Fruit fly (Drosophila melanogaster) S2 (cell line): Measurements from ENCODE around the gene Spps.

Experiments used
- CG8478 ChIP-seq: fragments of >200 bp; optimal IDR thresholded peaks from 2 replicates; lab custom pipeline; 2018
- CTCF ChIP-seq, 2 experiments: fragments of >200 bp; optimal IDR thresholded peaks; 2 replicates each; lab custom pipeline; 2018

DNA sequence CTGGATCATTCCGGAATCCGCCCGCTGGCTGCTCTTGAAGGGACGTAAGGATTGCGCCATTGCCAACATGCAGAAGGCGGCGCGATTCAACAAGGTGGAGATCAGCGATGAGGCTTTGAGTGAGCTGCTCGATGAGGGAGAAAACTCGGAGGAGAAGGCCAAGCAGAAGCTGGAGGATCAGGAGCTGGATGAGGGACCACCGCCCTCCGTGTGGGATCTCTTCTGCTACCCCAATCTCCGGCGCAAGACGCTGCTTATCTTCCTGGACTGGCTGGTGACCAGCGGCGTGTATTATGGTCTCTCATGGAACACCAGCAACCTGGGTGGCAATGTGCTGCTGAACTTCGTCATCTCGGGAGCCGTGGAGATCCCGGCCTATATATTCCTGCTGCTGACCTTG is 47.5 kb upstream of the Spps start:
- TF ChIP-seq CG8478 (lab: Kevin White, UChicago): no peak
- no peak for TF ChIP-seq CTCF (optimal IDR thresholded peaks at IDR 0.05; lab: Kevin White, UChicago)
